Worm (Caenorhabditis elegans) whole organism, L2 larva: ENCODE results near the gene srh-118.

Experiments used
- C34F6.9 ChIP-seq: fragments of 150-350 bp; optimal IDR thresholded peaks from 2 replicates; lab custom pipeline; 2014; ENCODE audit warnings: missing biosample characterization, missing genetic modification characterization
- F13H6.1 ChIP-seq: sonication (generic microtip); optimal IDR thresholded peaks from 2 replicates; lab custom pipeline; 2016; ENCODE audit warnings: missing genetic modification characterization, missing compliant biosample characterization
- Y55F3AM.14 ChIP-seq: fragments of 200-800 bp; sonication (Bioruptor generic); optimal IDR thresholded peaks from 2 replicates; lab custom pipeline; 2018; ENCODE audit warnings: mild to moderate bottlenecking, missing genetic modification characterization, missing compliant biosample characterization
- ZK546.5 ChIP-seq: sonication (generic microtip); optimal IDR thresholded peaks from 2 replicates; lab custom pipeline; 2017; ENCODE audit warnings: missing biosample characterization, missing genetic modification characterization
- alr-1 ChIP-seq: fragments of 150-350 bp; optimal IDR thresholded peaks from 2 replicates; lab custom pipeline; 2014; ENCODE audit warnings: missing biosample characterization, missing genetic modification characterization
- aly-2 ChIP-seq: fragments of 150-350 bp; optimal IDR thresholded peaks from 2 replicates; lab custom pipeline; 2014; ENCODE audit warnings: missing biosample characterization, missing genetic modification characterization
- ama-1 ChIP-seq: fragments of 150-350 bp; optimal IDR thresholded peaks from 2 replicates; lab custom pipeline; 2018; ENCODE audit warnings: inconsistent platforms
- blmp-1 ChIP-seq: sonication (generic microtip); optimal IDR thresholded peaks from 2 replicates; lab custom pipeline; 2017; ENCODE audit warnings: missing genetic modification characterization, mild to moderate bottlenecking, missing compliant biosample characterization, antibody characterized with exemption, moderate library complexity; ENCODE audit not compliant: insufficient read depth
- ceh-16 ChIP-seq: fragments of 150-350 bp; optimal IDR thresholded peaks from 2 replicates; lab custom pipeline; 2014; ENCODE audit warnings: missing biosample characterization, missing genetic modification characterization
- ceh-82 ChIP-seq: fragments of 150-350 bp; optimal IDR thresholded peaks from 2 replicates; lab custom pipeline; 2014; ENCODE audit warnings: missing biosample characterization, missing genetic modification characterization
- crh-2 ChIP-seq: sonication (generic microtip); optimal IDR thresholded peaks from 2 replicates; lab custom pipeline; 2017; ENCODE audit warnings: missing biosample characterization, missing genetic modification characterization
- dmd-4 ChIP-seq: sonication (generic microtip); optimal IDR thresholded peaks from 2 replicates; lab custom pipeline; 2017; ENCODE audit warnings: missing biosample characterization, missing genetic modification characterization
- egl-27 ChIP-seq: sonication (generic microtip); optimal IDR thresholded peaks from 3 replicates; lab custom pipeline; 2017; ENCODE audit warnings: missing biosample characterization, missing genetic modification reagents, missing genetic modification characterization
- elt-1 ChIP-seq: fragments of 150-350 bp; optimal IDR thresholded peaks from 2 replicates; lab custom pipeline; 2014; ENCODE audit warnings: missing biosample characterization, missing genetic modification characterization
- fos-1 ChIP-seq: fragments of 150-350 bp; optimal IDR thresholded peaks from 2 replicates; lab custom pipeline; 2014; ENCODE audit warnings: missing biosample characterization, missing genetic modification characterization
- gmeb-1 ChIP-seq: fragments of 150-350 bp; optimal IDR thresholded peaks from 2 replicates; lab custom pipeline; 2014; ENCODE audit warnings: missing biosample characterization, missing genetic modification characterization
- lin-13 ChIP-seq: fragments of 150-350 bp; optimal IDR thresholded peaks from 2 replicates; lab custom pipeline; 2014; ENCODE audit warnings: missing biosample characterization, missing genetic modification reagents, missing genetic modification characterization
- lin-39 ChIP-seq: fragments of 150-350 bp; optimal IDR thresholded peaks from 2 replicates; lab custom pipeline; 2014; ENCODE audit warnings: missing biosample characterization, missing genetic modification reagents, missing genetic modification characterization
- mab-5 ChIP-seq: fragments of 150-350 bp; optimal IDR thresholded peaks from 2 replicates; lab custom pipeline; 2014; ENCODE audit warnings: missing biosample characterization, missing genetic modification characterization
- mbf-1 ChIP-seq: sonication (generic microtip); optimal IDR thresholded peaks from 2 replicates; lab custom pipeline; 2017; ENCODE audit warnings: missing biosample characterization, missing genetic modification characterization
- mdl-1 ChIP-seq, 2 experiments: fragments of 150-350 bp in 1 of 2; sonication (generic microtip) in 1 of 2; optimal IDR thresholded peaks; 2 replicates each; lab custom pipeline; 2017; ENCODE audit warnings: missing biosample characterization in 2 of 2, missing genetic modification characterization in 2 of 2
- nhr-10 ChIP-seq: sonication (generic microtip); optimal IDR thresholded peaks from 2 replicates; lab custom pipeline; 2017; ENCODE audit warnings: missing biosample characterization, missing genetic modification characterization
- nhr-11 ChIP-seq: fragments of 150-350 bp; optimal IDR thresholded peaks from 2 replicates; lab custom pipeline; 2014; ENCODE audit warnings: missing biosample characterization, missing genetic modification characterization
- nhr-25 ChIP-seq: fragments of 150-350 bp; sonication (generic microtip); optimal IDR thresholded peaks from 3 replicates; lab custom pipeline; 2014; ENCODE audit warnings: missing biosample characterization, missing genetic modification characterization
- nhr-77 ChIP-seq: fragments of 150-350 bp; optimal IDR thresholded peaks from 2 replicates; lab custom pipeline; 2014; ENCODE audit warnings: missing biosample characterization, missing genetic modification characterization
- sem-4 ChIP-seq: fragments of 150-350 bp; optimal IDR thresholded peaks from 2 replicates; lab custom pipeline; 2014; ENCODE audit warnings: missing biosample characterization, missing genetic modification reagents, missing genetic modification characterization
- skn-1 ChIP-seq: sonication (generic microtip); optimal IDR thresholded peaks from 2 replicates; lab custom pipeline; 2017; ENCODE audit warnings: missing biosample characterization, missing genetic modification characterization
- sma-9 ChIP-seq, 2 experiments: fragments of 150-350 bp in 1 of 2; sonication (generic microtip) in 1 of 2; optimal IDR thresholded peaks; 2 replicates each; lab custom pipeline; 2014 to 2016; ENCODE audit warnings: missing genetic modification characterization in 2 of 2, mild to moderate bottlenecking in 1 of 2, missing biosample characterization in 1 of 2, missing compliant biosample characterization in 1 of 2, missing genetic modification reagents in 1 of 2, moderate library complexity in 1 of 2
- snpc-4 ChIP-seq: fragments of 150-350 bp; optimal IDR thresholded peaks from 2 replicates; lab custom pipeline; 2014; ENCODE audit warnings: missing biosample characterization, missing genetic modification characterization
- unc-55 ChIP-seq: fragments of 150-350 bp; sonication (generic microtip); optimal IDR thresholded peaks from 3 replicates; lab custom pipeline; 2014; ENCODE audit warnings: missing biosample characterization, missing genetic modification reagents, missing genetic modification characterization
- zag-1 ChIP-seq: fragments of 150-350 bp; optimal IDR thresholded peaks from 2 replicates; lab custom pipeline; 2014; ENCODE audit warnings: missing biosample characterization, missing genetic modification characterization
- ztf-1 ChIP-seq: fragments of 200-800 bp; sonication (Bioruptor generic); conservative IDR thresholded peaks from 2 replicates; pipeline ENCODE4 v1.3.6; 2022; ENCODE audit warnings: missing genetic modification characterization, missing compliant biosample characterization
- ztf-11 ChIP-seq: sonication (generic microtip); optimal IDR thresholded peaks from 2 replicates; lab custom pipeline; 2017; ENCODE audit warnings: missing biosample characterization, missing genetic modification characterization
- ztf-4 ChIP-seq: fragments of 150-350 bp; optimal IDR thresholded peaks from 2 replicates; lab custom pipeline; 2014; ENCODE audit warnings: missing biosample characterization, missing genetic modification characterization

The srh-118 gene

ce11 chrV:17520735-17521134 lies 24.8 kb upstream of the srh-118 start, which contains the start of gene fbxa-136:
Gene fbxa-136, plus strand, starts transcription at chrV:17521035.
- TF ChIP-seq aly-2 (tag; lab: Kevin White, UChicago) (no peak), gmeb-1 (tag; lab: Kevin White, UChicago) (peak; percentile 26)

ce11 chrV:17513831-17514230 lies 17.9 kb upstream of the srh-118 start:
- TF ChIP-seq ztf-1 (GFP tag; lab: Robert Waterston, UW) (no peak), ceh-82 (no peak), aly-2 (tag; lab: Kevin White, UChicago) (no peak), blmp-1 (no peak), nhr-11 (tag; lab: Kevin White, UChicago) (no peak), C34F6.9 (no peak), Y55F3AM.14 (GFP tag; lab: Kevin White, UChicago) (no peak)

ce11 chrV:17512763-17513162 lies 16.8 kb upstream of the srh-118 start:
- TF ChIP-seq sem-4 (no peak), mbf-1 (no peak), ZK546.5 (tag; lab: Kevin White, UChicago) (no peak), lin-13 (GFP tag; lab: Kevin White, UChicago) (no peak), egl-27 (no peak), zag-1 (no peak), blmp-1 (no peak), ama-1 (no peak), elt-1 (tag; lab: Kevin White, UChicago) (no peak), Y55F3AM.14 (GFP tag; lab: Kevin White, UChicago) (no peak), alr-1 (tag; lab: Kevin White, UChicago) (no peak), snpc-4 (tag; lab: Kevin White, UChicago) (no peak), gmeb-1 (tag; lab: Kevin White, UChicago) (no peak), nhr-10 (tag; lab: Kevin White, UChicago) (no peak), sma-9 (GFP tag; optimal IDR thresholded peaks at IDR 0.05; lab: Kevin White, UChicago) (no peak), sma-9 (tag; optimal IDR thresholded peaks at IDR 0.05; lab: Kevin White, UChicago) (no peak), mab-5 (tag; lab: Kevin White, UChicago) (no peak), unc-55 (GFP tag; lab: Kevin White, UChicago) (no peak), C34F6.9 (no peak), nhr-11 (tag; lab: Kevin White, UChicago) (no peak), dmd-4 (tag; lab: Kevin White, UChicago) (no peak)
- TF ChIP-seq, all 48 proteins: peak for 0

- no peak for TF ChIP-seq nhr-25 (tag; lab: Kevin White, UChicago)
- no peak for TF ChIP-seq unc-55 (GFP tag; lab: Kevin White, UChicago)
- no peak for TF ChIP-seq Y55F3AM.14 (GFP tag; lab: Kevin White, UChicago)
- no peak for TF ChIP-seq F13H6.1
- no peak for TF ChIP-seq aly-2 (tag; lab: Kevin White, UChicago)
- TF ChIP-seq ztf-4 (tag; lab: Kevin White, UChicago), result no peak
- TF ChIP-seq elt-1 (tag; lab: Kevin White, UChicago), result no peak
- no peak for TF ChIP-seq lin-39 (tag; lab: Kevin White, UChicago)
- no peak for TF ChIP-seq dmd-4 (tag; lab: Kevin White, UChicago)
- no peak for TF ChIP-seq ztf-1 (GFP tag; lab: Robert Waterston, UW)
- TF ChIP-seq nhr-10 (tag; lab: Kevin White, UChicago), result no peak
- TF ChIP-seq ceh-16 (tag; lab: Kevin White, UChicago), result no peak
- TF ChIP-seq nhr-77 (tag; lab: Kevin White, UChicago), result no peak
- TF ChIP-seq C34F6.9, result no peak
- TF ChIP-seq, all 48 proteins: peak for 0
Observed at ce11 chrV:17508493-17508892, 12.5 kb upstream of the srh-118 start, which contains the start of gene srw-32. Gene srw-32, plus strand, starts transcription at chrV:17508793.

ce11 chrV:17506289-17506688 lies 10.3 kb upstream of the srh-118 start, which contains the start of gene srw-31:
Gene srw-31, plus strand, starts transcription at chrV:17506589.
- TF ChIP-seq blmp-1 (no peak), C34F6.9 (no peak), nhr-25 (tag; lab: Kevin White, UChicago) (no peak), sem-4 (no peak), alr-1 (tag; lab: Kevin White, UChicago) (no peak), ztf-1 (GFP tag; lab: Robert Waterston, UW) (no peak), mbf-1 (no peak), egl-27 (no peak), sma-9 (GFP tag; optimal IDR thresholded peaks at IDR 0.05; lab: Kevin White, UChicago) (no peak), sma-9 (tag; optimal IDR thresholded peaks at IDR 0.05; lab: Kevin White, UChicago) (no peak), nhr-11 (tag; lab: Kevin White, UChicago) (no peak)

ce11 chrV:17500055-17500454 lies 4.1 kb upstream of the srh-118 start:
- TF ChIP-seq ztf-11 (tag; lab: Kevin White, UChicago) (no peak), F13H6.1 (no peak), blmp-1 (no peak), lin-39 (tag; lab: Kevin White, UChicago) (no peak), mdl-1 (tag; optimal IDR thresholded peaks at IDR 0.05; lab: Kevin White, UChicago) (no peak), nhr-77 (tag; lab: Kevin White, UChicago) (no peak), ZK546.5 (tag; lab: Kevin White, UChicago) (no peak), skn-1 (tag; lab: Kevin White, UChicago) (no peak), crh-2 (tag; lab: Kevin White, UChicago) (no peak), ztf-4 (tag; lab: Kevin White, UChicago) (no peak), fos-1 (tag; lab: Kevin White, UChicago) (no peak), nhr-25 (tag; lab: Kevin White, UChicago) (no peak), ceh-82 (no peak)
- TF ChIP-seq, all 48 proteins: peak for 0
